Worm (Caenorhabditis elegans) whole organism, young adult: ENCODE results near the gene siah-1.

Experiments
- B0261.1 ChIP-seq: sonication (generic microtip); optimal IDR thresholded peaks from 2 replicates; lab custom pipeline; 2016; ENCODE audit warnings: mild to moderate bottlenecking, missing genetic modification characterization, moderate library complexity, missing compliant biosample characterization
- B0336.3 ChIP-seq: fragments of 200-800 bp; sonication (Bioruptor generic); IDR thresholded peaks from 2 replicates; pipeline ENCODE4 v1.3.6; 2022; ENCODE audit warnings: missing genetic modification characterization, missing compliant biosample characterization
- D2030.7 ChIP-seq: fragments of 200-800 bp; sonication (Bioruptor generic); IDR thresholded peaks from 2 replicates; pipeline ENCODE4 v1.3.6; 2022; ENCODE audit warnings: missing genetic modification reagents, missing genetic modification characterization, missing compliant biosample characterization
- F10E7.11 ChIP-seq: sonication (generic microtip); optimal IDR thresholded peaks from 2 replicates; lab custom pipeline; 2017; ENCODE audit warnings: mild to moderate bottlenecking, missing genetic modification characterization, moderate library complexity, missing compliant biosample characterization
- F37B4.10 ChIP-seq: fragments of 200-800 bp; sonication (Bioruptor generic); IDR thresholded peaks from 2 replicates; pipeline ENCODE4 v1.3.6; 2022; ENCODE audit warnings: missing genetic modification characterization, missing compliant biosample characterization
- F39B2.1 ChIP-seq: fragments of 200-800 bp; sonication (Bioruptor generic); IDR thresholded peaks from 2 replicates; pipeline ENCODE4 v1.3.6; 2022; ENCODE audit warnings: missing genetic modification reagents, missing genetic modification characterization, missing compliant biosample characterization
- F57C9.4 ChIP-seq: sonication (generic microtip); optimal IDR thresholded peaks from 2 replicates; lab custom pipeline; 2017; ENCODE audit warnings: mild to moderate bottlenecking, missing genetic modification characterization, missing compliant biosample characterization
- K11D2.4 ChIP-seq: fragments of 200-800 bp; sonication (Bioruptor generic); IDR thresholded peaks from 2 replicates; pipeline ENCODE4 v1.3.6; 2022; ENCODE audit warnings: missing genetic modification reagents, missing genetic modification characterization, missing compliant biosample characterization
- K12H6.12 ChIP-seq: fragments of 200-800 bp; sonication (Bioruptor generic); optimal IDR thresholded peaks from 2 replicates; lab custom pipeline; 2018; ENCODE audit warnings: mild to moderate bottlenecking, missing genetic modification characterization, missing compliant biosample characterization
- T26A5.8 ChIP-seq: sonication (generic microtip); optimal IDR thresholded peaks from 2 replicates; lab custom pipeline; 2016; ENCODE audit warnings: missing genetic modification characterization, missing compliant biosample characterization
- Y67H2A.10 ChIP-seq: fragments of 200-800 bp; sonication (Bioruptor generic); conservative IDR thresholded peaks from 2 replicates; pipeline ENCODE4 v1.3.6; 2022; ENCODE audit warnings: missing genetic modification reagents, missing genetic modification characterization, missing compliant biosample characterization
- ZK185.1 ChIP-seq: sonication (generic microtip); optimal IDR thresholded peaks from 2 replicates; lab custom pipeline; 2016; ENCODE audit warnings: mild to moderate bottlenecking, missing genetic modification characterization, missing compliant biosample characterization; ENCODE audit not compliant: poor library complexity, severe bottlenecking
- akir-1 ChIP-seq: fragments of 200-800 bp; sonication (Bioruptor generic); optimal IDR thresholded peaks from 2 replicates; lab custom pipeline; 2018; ENCODE audit warnings: mild to moderate bottlenecking, missing genetic modification characterization, moderate library complexity, missing compliant biosample characterization
- aptf-2 ChIP-seq: fragments of 200-800 bp; sonication (Bioruptor generic); conservative IDR thresholded peaks from 2 replicates; pipeline ENCODE4 v1.3.6; 2022; ENCODE audit warnings: missing genetic modification reagents, missing genetic modification characterization, missing compliant biosample characterization
- atf-7 ChIP-seq: sonication (generic microtip); optimal IDR thresholded peaks from 2 replicates; lab custom pipeline; 2017; ENCODE audit warnings: mild to moderate bottlenecking, missing genetic modification characterization, missing compliant biosample characterization
- athp-1 ChIP-seq: sonication (generic microtip); optimal IDR thresholded peaks from 2 replicates; lab custom pipeline; 2017; ENCODE audit warnings: mild to moderate bottlenecking, missing genetic modification characterization, missing compliant biosample characterization
- attf-5 ChIP-seq: fragments of 200-800 bp; sonication (Bioruptor generic); optimal IDR thresholded peaks from 2 replicates; lab custom pipeline; 2018; ENCODE audit warnings: mild to moderate bottlenecking, missing genetic modification characterization, missing compliant biosample characterization
- cebp-1 ChIP-seq, 2 experiments: fragments of 200-800 bp in 1 of 2; sonication (Bioruptor generic) in 1 of 2; sonication (generic microtip) in 1 of 2; IDR thresholded peaks in 1 of 2; optimal IDR thresholded peaks in 1 of 2; 2 replicates each; pipeline versions ENCODE4 v1.3.6 to Lab custom; 2017 to 2022; ENCODE audit warnings: missing compliant biosample characterization in 2 of 2, missing genetic modification characterization in 2 of 2, mild to moderate bottlenecking in 1 of 2, missing genetic modification reagents in 1 of 2, moderate library complexity in 1 of 2
- ceh-79 ChIP-seq: sonication (generic microtip); optimal IDR thresholded peaks from 2 replicates; lab custom pipeline; 2017; ENCODE audit warnings: mild to moderate bottlenecking, missing genetic modification characterization, missing compliant biosample characterization
- chd-7 ChIP-seq: sonication (generic microtip); optimal IDR thresholded peaks from 2 replicates; lab custom pipeline; 2016; ENCODE audit warnings: mild to moderate bottlenecking, missing genetic modification characterization, moderate library complexity, missing compliant biosample characterization
- efl-1 ChIP-seq: fragments of 150-350 bp; optimal IDR thresholded peaks from 2 replicates; lab custom pipeline; 2014; ENCODE audit warnings: missing biosample characterization, missing genetic modification reagents, missing genetic modification characterization
- egl-44 ChIP-seq: fragments of 200-800 bp; sonication (Bioruptor generic); IDR thresholded peaks from 2 replicates; pipeline ENCODE4 v1.3.6; 2022; ENCODE audit warnings: missing genetic modification reagents, missing genetic modification characterization, missing compliant biosample characterization
- egrh-3 ChIP-seq: fragments of 200-800 bp; sonication (Bioruptor generic); IDR thresholded peaks from 2 replicates; pipeline ENCODE4 v1.3.6; 2022; ENCODE audit warnings: missing genetic modification reagents, missing genetic modification characterization, missing compliant biosample characterization
- fkh-3 ChIP-seq: sonication (generic microtip); optimal IDR thresholded peaks from 2 replicates; lab custom pipeline; 2016; ENCODE audit warnings: mild to moderate bottlenecking, missing genetic modification characterization, missing compliant biosample characterization
- hlh-12 ChIP-seq: sonication (generic microtip); optimal IDR thresholded peaks from 2 replicates; lab custom pipeline; 2016; ENCODE audit warnings: missing genetic modification characterization, missing compliant biosample characterization
- hmg-1.2 ChIP-seq: fragments of 200-800 bp; sonication (Bioruptor generic); IDR thresholded peaks from 2 replicates; pipeline ENCODE4 v1.3.6; 2022; ENCODE audit warnings: missing genetic modification reagents, missing genetic modification characterization, missing compliant biosample characterization
- let-526 ChIP-seq: fragments of 200-800 bp; sonication (Bioruptor generic); IDR thresholded peaks from 2 replicates; pipeline ENCODE4 v1.3.6; 2022; ENCODE audit warnings: missing genetic modification reagents, missing genetic modification characterization, missing compliant biosample characterization
- lin-26 ChIP-seq: fragments of 200-800 bp; sonication (Bioruptor generic); IDR thresholded peaks from 2 replicates; pipeline ENCODE4 v1.3.6; 2022; ENCODE audit warnings: missing genetic modification reagents, missing genetic modification characterization, missing compliant biosample characterization
- lin-40 ChIP-seq: sonication (generic microtip); optimal IDR thresholded peaks from 2 replicates; lab custom pipeline; 2016; ENCODE audit warnings: missing genetic modification characterization, mild to moderate bottlenecking, missing compliant biosample characterization, missing genotype, missing genetic modification reagents
- madf-3 ChIP-seq: fragments of 200-800 bp; sonication (Bioruptor generic); IDR thresholded peaks from 2 replicates; pipeline ENCODE4 v1.3.6; 2022; ENCODE audit warnings: missing genetic modification reagents, missing genetic modification characterization, missing compliant biosample characterization
- mcd-1 ChIP-seq: fragments of 200-800 bp; sonication (Bioruptor generic); IDR thresholded peaks from 2 replicates; pipeline ENCODE4 v1.3.6; 2022; ENCODE audit warnings: missing genetic modification reagents, missing genetic modification characterization, missing compliant biosample characterization
- mes-4 ChIP-seq: sonication (generic microtip); optimal IDR thresholded peaks from 2 replicates; lab custom pipeline; 2016; ENCODE audit warnings: missing genotype, missing genetic modification characterization, missing compliant biosample characterization
- nfya-2 ChIP-seq: fragments of 200-800 bp; sonication (Bioruptor generic); IDR thresholded peaks from 2 replicates; pipeline ENCODE4 v1.3.6; 2022; ENCODE audit warnings: missing genetic modification reagents, missing genetic modification characterization, missing compliant biosample characterization
- nfyb-1 ChIP-seq: fragments of 200-800 bp; sonication (Bioruptor generic); IDR thresholded peaks from 2 replicates; pipeline ENCODE4 v1.3.6; 2022; ENCODE audit warnings: missing genetic modification reagents, missing genetic modification characterization, missing compliant biosample characterization
- nhr-179 ChIP-seq: sonication (generic microtip); optimal IDR thresholded peaks from 2 replicates; lab custom pipeline; 2016; ENCODE audit warnings: mild to moderate bottlenecking, missing genetic modification characterization, missing compliant biosample characterization
- nhr-27 ChIP-seq: fragments of 200-800 bp; sonication (Bioruptor generic); optimal IDR thresholded peaks from 2 replicates; lab custom pipeline; 2018; ENCODE audit warnings: mild to moderate bottlenecking, missing genetic modification characterization, moderate library complexity, missing compliant biosample characterization
- pha-4 ChIP-seq: fragments of 150-350 bp; sonication (generic microtip); optimal IDR thresholded peaks from 2 replicates; lab custom pipeline; 2014; ENCODE audit warnings: missing biosample characterization, missing genetic modification reagents, missing genetic modification characterization
- rcor-1 ChIP-seq: fragments of 200-800 bp; sonication (Bioruptor generic); IDR thresholded peaks from 2 replicates; pipeline ENCODE4 v1.3.6; 2022; ENCODE audit warnings: missing genetic modification reagents, missing genetic modification characterization, missing compliant biosample characterization
- rec-8 ChIP-seq, 2 experiments: sonication (generic microtip); optimal IDR thresholded peaks; 2 replicates each; lab custom pipeline; 2016; ENCODE audit warnings: mild to moderate bottlenecking in 2 of 2, missing genetic modification characterization in 2 of 2, missing genetic modification reagents in 2 of 2, missing genotype in 2 of 2, missing biosample characterization in 1 of 2, missing compliant biosample characterization in 1 of 2, moderate library complexity in 1 of 2
- snpc-4 ChIP-seq, 5 experiments: fragments of 150-350 bp in 1 of 5; sonication (generic microtip) in 4 of 5; optimal IDR thresholded peaks; 2 replicates each; lab custom pipeline; 2014 to 2018; ENCODE audit warnings: missing genetic modification characterization in 5 of 5, missing biosample characterization in 3 of 5, antibody characterized with exemption in 2 of 5, mild to moderate bottlenecking in 2 of 5, missing compliant biosample characterization in 2 of 5, missing genotype in 2 of 5, moderate library complexity in 2 of 5, missing genetic modification reagents in 1 of 5
- tbp1 ChIP-seq: fragments of 200-800 bp; sonication (Bioruptor generic); optimal IDR thresholded peaks from 2 replicates; lab custom pipeline; 2018; ENCODE audit warnings: mild to moderate bottlenecking, missing genetic modification characterization, missing compliant biosample characterization
- tbx-9 ChIP-seq: sonication (generic microtip); optimal IDR thresholded peaks from 2 replicates; lab custom pipeline; 2016; ENCODE audit warnings: borderline replicate concordance, missing genetic modification characterization, inconsistent platforms, missing compliant biosample characterization
- tlf-1 ChIP-seq: fragments of 200-800 bp; sonication (Bioruptor generic); optimal IDR thresholded peaks from 2 replicates; lab custom pipeline; 2018; ENCODE audit warnings: mild to moderate bottlenecking, missing genetic modification characterization, missing compliant biosample characterization
- zim-3 ChIP-seq: sonication (generic microtip); optimal IDR thresholded peaks from 2 replicates; lab custom pipeline; 2017; ENCODE audit warnings: mild to moderate bottlenecking, missing genetic modification characterization, moderate library complexity, missing compliant biosample characterization
- ztf-26 ChIP-seq: sonication (generic microtip); optimal IDR thresholded peaks from 2 replicates; lab custom pipeline; 2017; ENCODE audit warnings: missing genetic modification characterization, missing compliant biosample characterization
- ztf-3 ChIP-seq: fragments of 200-800 bp; sonication (Bioruptor generic); optimal IDR thresholded peaks from 2 replicates; lab custom pipeline; 2018; ENCODE audit warnings: mild to moderate bottlenecking, missing genetic modification characterization, missing compliant biosample characterization
- ztf-6 ChIP-seq: fragments of 200-800 bp; sonication (Bioruptor generic); IDR thresholded peaks from 2 replicates; pipeline ENCODE4 v1.3.6; 2022; ENCODE audit warnings: missing genetic modification reagents, missing genetic modification characterization, missing compliant biosample characterization

siah-1 gene

ce11 chrIV:3742426-3742839 is 1.4 kb upstream of the siah-1 start (continued):
- TF ChIP-seq egrh-3 (GFP tag; lab: Robert Waterston, UW) (peak; percentile 28; the same call in 1 of the 2 replicates), ztf-26 (peak; percentile 20), zim-3 (tag; lab: Kevin White, UChicago) (no peak), K11D2.4 (GFP tag; lab: Robert Waterston, UW) (no peak; the same call in 1 of the 2 replicates), K12H6.12 (tag; lab: Kevin White, UChicago) (peak; percentile 72), snpc-4 (GFP tag; optimal IDR thresholded peaks at IDR 0.05; lab: Kevin White, UChicago) (no peak), snpc-4 (tag; optimal IDR thresholded peaks at IDR 0.05; lab: Kevin White, UChicago) (peak in 2 of 4 experiments; percentile 31 to 75), akir-1 (GFP tag; lab: Kevin White, UChicago) (no peak), nhr-27 (no peak), lin-26 (GFP tag; lab: Robert Waterston, UW) (peak; percentile 70), hmg-1.2 (peak; percentile 87), D2030.7 (GFP tag; lab: Robert Waterston, UW) (no peak), fkh-3 (tag; lab: Kevin White, UChicago) (no peak), tlf-1 (GFP tag; lab: Kevin White, UChicago) (no peak), egl-44 (no peak), athp-1 (tag; lab: Kevin White, UChicago) (peak; percentile 18), nfyb-1 (GFP tag; lab: Robert Waterston, UW) (peak; percentile 25; the same call in 1 of the 2 replicates), cebp-1 (GFP tag; IDR thresholded peaks at IDR 0.05; lab: Robert Waterston, UW) (no peak), cebp-1 (tag; optimal IDR thresholded peaks at IDR 0.05; lab: Kevin White, UChicago) (peak; percentile 79), let-526 (GFP tag; lab: Robert Waterston, UW) (no peak), B0336.3 (GFP tag; lab: Robert Waterston, UW) (peak; percentile 69; the same call in 1 of the 2 replicates), rec-8 (tag; optimal IDR thresholded peaks at IDR 0.05; lab: Kevin White, UChicago) (no peak), hlh-12 (tag; lab: Kevin White, UChicago) (no peak), F57C9.4 (no peak), mes-4 (tag; lab: Kevin White, UChicago) (no peak), efl-1 (GFP tag; lab: Kevin White, UChicago) (no peak), atf-7 (tag; lab: Kevin White, UChicago) (peak; percentile 32), Y67H2A.10 (GFP tag; lab: Robert Waterston, UW) (no peak), T26A5.8 (no peak), nfya-2 (GFP tag; lab: Robert Waterston, UW) (no peak), mcd-1 (GFP tag; lab: Robert Waterston, UW) (peak; percentile 67), attf-5 (GFP tag; lab: Kevin White, UChicago) (peak; percentile 75), aptf-2 (no peak)

DNA sequence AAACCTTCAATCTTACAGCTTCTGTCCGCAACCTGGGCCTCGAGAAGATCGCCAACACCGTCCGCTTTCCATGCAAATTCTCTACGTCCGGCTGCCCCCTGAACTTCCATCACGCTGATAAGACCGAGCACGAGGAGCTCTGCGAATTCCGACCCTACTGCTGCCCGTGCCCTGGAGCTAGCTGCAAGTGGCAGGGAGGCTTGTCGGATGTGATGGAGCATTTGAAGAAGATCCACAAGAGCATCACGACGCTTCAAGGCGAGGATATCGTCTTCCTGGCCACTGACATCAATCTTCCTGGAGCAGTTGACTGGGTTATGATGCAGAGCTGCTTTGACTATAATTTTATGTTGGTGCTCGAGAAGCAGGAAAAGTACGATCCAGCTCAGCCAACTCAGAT is 2.0 kb downstream of the siah-1 start:
- TF ChIP-seq ztf-3 (GFP tag; lab: Kevin White, UChicago) (no peak), egrh-3 (GFP tag; lab: Robert Waterston, UW) (peak; percentile 53; the same call in 1 of the 2 replicates), ztf-6 (GFP tag; lab: Robert Waterston, UW) (no peak), rcor-1 (GFP tag; lab: Robert Waterston, UW) (no peak), tbx-9 (tag; lab: Kevin White, UChicago) (no peak), let-526 (GFP tag; lab: Robert Waterston, UW) (no peak), athp-1 (tag; lab: Kevin White, UChicago) (no peak), fkh-3 (tag; lab: Kevin White, UChicago) (no peak), B0261.1 (tag; lab: Kevin White, UChicago) (no peak), F37B4.10 (GFP tag; lab: Robert Waterston, UW) (no peak), ceh-79 (tag; lab: Kevin White, UChicago) (no peak), ZK185.1 (tag; lab: Kevin White, UChicago) (no peak), D2030.7 (GFP tag; lab: Robert Waterston, UW) (no peak), lin-26 (GFP tag; lab: Robert Waterston, UW) (0 out of 2 replicates have a peak, but pooled peaks have one; percentile 44), pha-4 (tag; lab: Kevin White, UChicago) (no peak), nhr-179 (tag; lab: Kevin White, UChicago) (no peak), tbp1 (GFP tag; lab: Kevin White, UChicago) (no peak), lin-40 (tag; lab: Kevin White, UChicago) (no peak), F39B2.1 (GFP tag; lab: Robert Waterston, UW) (no peak), chd-7 (no peak), F10E7.11 (tag; lab: Kevin White, UChicago) (no peak), nfyb-1 (GFP tag; lab: Robert Waterston, UW) (0 out of 2 replicates have a peak, but pooled peaks have one; percentile 36), nfya-2 (GFP tag; lab: Robert Waterston, UW) (no peak), madf-3 (no peak)
